Worm (Caenorhabditis elegans): ENCODE measurements around the gene tomm-7.

DNA sequence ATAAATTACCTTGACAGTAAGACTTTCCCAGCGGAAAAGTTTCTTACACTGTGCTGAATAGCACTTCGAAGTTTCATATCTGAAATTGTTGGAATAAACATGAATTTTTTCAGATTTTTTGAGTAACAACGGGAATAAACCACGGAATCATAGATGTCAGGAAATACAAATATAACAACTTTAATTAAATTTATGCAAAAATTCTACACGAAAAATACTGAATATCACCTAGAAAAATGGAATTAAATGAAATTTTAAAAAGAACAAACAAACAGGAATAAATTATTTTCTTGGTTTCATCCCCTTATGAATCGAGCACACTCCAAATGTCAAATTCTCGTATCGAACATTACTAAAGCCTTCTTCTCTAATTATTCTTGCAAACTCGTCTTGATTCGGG lies 2.3 kb upstream of the tomm-7 start, which contains the start of gene tag-307:
- TF ChIP-seq him-1 (tag; optimal IDR thresholded peaks at IDR 0.05): no peak
- TF ChIP-seq W03F9.2 (tag; optimal IDR thresholded peaks at IDR 0.05): no peak
- no peak for TF ChIP-seq dao-5 (tag; optimal IDR thresholded peaks at IDR 0.05)

All from whole organism, L4/young adult.